Fruit fly (Drosophila melanogaster) whole organism, embryonic: Measurements from ENCODE around the gene kdn.

ENCODE experiments used
- Ada2b ChIP-seq: fragments of 200-800 bp; sonication (Bioruptor generic); IDR thresholded peaks from 2 replicates; pipeline ENCODE4 v1.3.6; 2022; ENCODE audit warnings: missing biosample characterization, missing genetic modification characterization
- CG10543 ChIP-seq: fragments of 200-800 bp; sonication (Bioruptor generic); optimal IDR thresholded peaks from 3 replicates; lab custom pipeline; 2017; ENCODE audit warnings: missing biosample characterization, mild to moderate bottlenecking, missing genetic modification characterization, moderate library complexity
- CG11695 ChIP-seq: fragments of 200-800 bp; sonication (Bioruptor generic); IDR thresholded peaks from 3 replicates; pipeline ENCODE4 v1.3.6; 2022; ENCODE audit warnings: missing biosample characterization, missing genetic modification characterization
- CG1603 ChIP-seq: fragments of 200-800 bp; sonication (Bioruptor generic); optimal IDR thresholded peaks from 2 replicates; lab custom pipeline; 2019; ENCODE audit warnings: missing biosample characterization, mild to moderate bottlenecking, missing genetic modification characterization, moderate library complexity
- CG1647 ChIP-seq: fragments of 200-800 bp; sonication (Bioruptor generic); optimal IDR thresholded peaks from 3 replicates; lab custom pipeline; 2016; ENCODE audit warnings: missing biosample characterization, missing genetic modification characterization
- CG16863 ChIP-seq: fragments of 200-800 bp; sonication (Bioruptor generic); optimal IDR thresholded peaks from 3 replicates; lab custom pipeline; 2016; ENCODE audit warnings: missing biosample characterization, missing genetic modification characterization
- CG17912 ChIP-seq: fragments of 200-800 bp; sonication (Bioruptor generic); optimal IDR thresholded peaks from 2 replicates; lab custom pipeline; 2018; ENCODE audit warnings: missing biosample characterization, mild to moderate bottlenecking, missing genetic modification characterization
- CG18011 ChIP-seq: fragments of 200-800 bp; sonication (Bioruptor generic); optimal IDR thresholded peaks from 2 replicates; lab custom pipeline; 2017; ENCODE audit warnings: missing biosample characterization, missing genetic modification characterization, mild to moderate bottlenecking, moderate library complexity, missing genotype
- CG2129 ChIP-seq: fragments of 200-800 bp; sonication (Bioruptor generic); IDR thresholded peaks from 2 replicates; pipeline ENCODE4 v1.3.6; 2022; ENCODE audit warnings: missing biosample characterization, missing genetic modification characterization; ENCODE audit not compliant: partially characterized antibody
- CG2202 ChIP-seq: fragments of 200-800 bp; sonication (Bioruptor generic); optimal IDR thresholded peaks from 2 replicates; lab custom pipeline; 2018; ENCODE audit warnings: missing biosample characterization, mild to moderate bottlenecking, missing genetic modification characterization
- CG30431 ChIP-seq: fragments of 200-800 bp; sonication (Bioruptor generic); optimal IDR thresholded peaks from 2 replicates; lab custom pipeline; 2017; ENCODE audit warnings: missing biosample characterization, missing genetic modification characterization
- CG31388 ChIP-seq: fragments of 200-800 bp; sonication (Bioruptor generic); optimal IDR thresholded peaks from 2 replicates; lab custom pipeline; 2016; ENCODE audit warnings: missing biosample characterization, missing genetic modification characterization
- CG3163 ChIP-seq: fragments of 200-800 bp; sonication (Bioruptor generic); optimal IDR thresholded peaks from 3 replicates; lab custom pipeline; 2016; ENCODE audit warnings: missing biosample characterization, missing genetic modification characterization
- CG34376 ChIP-seq: fragments of 200-800 bp; sonication (Bioruptor generic); optimal IDR thresholded peaks from 2 replicates; lab custom pipeline; 2018; ENCODE audit warnings: missing biosample characterization, mild to moderate bottlenecking, missing genetic modification characterization
- CG43689 ChIP-seq: fragments of 200-800 bp; sonication (Bioruptor generic); IDR thresholded peaks from 2 replicates; pipeline ENCODE4 v1.3.6; 2022; ENCODE audit warnings: missing biosample characterization, missing genetic modification characterization
- CG4617 ChIP-seq: fragments of 200-800 bp; sonication (Bioruptor generic); optimal IDR thresholded peaks from 3 replicates; lab custom pipeline; 2016; ENCODE audit warnings: missing biosample characterization, missing genetic modification characterization, borderline replicate concordance
- CG4730 ChIP-seq: fragments of 200-800 bp; sonication (Bioruptor generic); IDR thresholded peaks from 2 replicates; pipeline ENCODE4 v1.3.6; 2022; ENCODE audit warnings: missing biosample characterization, missing genetic modification characterization
- CG6254 ChIP-seq: fragments of 200-800 bp; sonication (Bioruptor generic); optimal IDR thresholded peaks from 3 replicates; lab custom pipeline; 2017; ENCODE audit warnings: mild to moderate bottlenecking, missing biosample characterization, missing genetic modification reagents, missing genetic modification characterization
- CG7372 ChIP-seq: fragments of 200-800 bp; sonication (Bioruptor generic); IDR thresholded peaks from 2 replicates; pipeline ENCODE4 v1.3.6; 2022; ENCODE audit warnings: missing biosample characterization, missing genetic modification characterization
- CG8281 ChIP-seq: fragments of 200-800 bp; sonication (Bioruptor generic); optimal IDR thresholded peaks from 2 replicates; lab custom pipeline; 2018; ENCODE audit warnings: missing biosample characterization, mild to moderate bottlenecking, missing genetic modification characterization, moderate library complexity
- CG9215 ChIP-seq: fragments of 200-800 bp; sonication (Bioruptor generic); IDR thresholded peaks from 2 replicates; pipeline ENCODE4 v1.3.6; 2022; ENCODE audit warnings: missing biosample characterization, missing genetic modification characterization
- CG9817 ChIP-seq: fragments of 200-800 bp; sonication (Bioruptor generic); optimal IDR thresholded peaks from 2 replicates; lab custom pipeline; 2018; ENCODE audit warnings: missing biosample characterization, mild to moderate bottlenecking, missing genetic modification characterization, moderate library complexity
- D19B ChIP-seq: fragments of 200-800 bp; sonication (Bioruptor generic); optimal IDR thresholded peaks from 2 replicates; lab custom pipeline; 2017; ENCODE audit warnings: missing biosample characterization, mild to moderate bottlenecking, missing genetic modification characterization
- E2f1 ChIP-seq: fragments of 200-800 bp; sonication (Bioruptor generic); IDR thresholded peaks from 2 replicates; pipeline ENCODE4 v1.3.6; 2022; ENCODE audit warnings: missing biosample characterization, missing genetic modification characterization
- Kr ChIP-seq: fragments of 200-800 bp; sonication (Bioruptor generic); optimal IDR thresholded peaks from 2 replicates; lab custom pipeline; 2017; ENCODE audit warnings: missing biosample characterization, mild to moderate bottlenecking, missing genetic modification characterization
- Lhr ChIP-seq: fragments of 200-800 bp; sonication (Bioruptor generic); optimal IDR thresholded peaks from 3 replicates; lab custom pipeline; 2017; ENCODE audit warnings: mild to moderate bottlenecking, missing biosample characterization, missing genetic modification reagents, missing genetic modification characterization
- MESR4 ChIP-seq: fragments of 200-800 bp; sonication (Bioruptor generic); optimal IDR thresholded peaks from 2 replicates; lab custom pipeline; 2018; ENCODE audit warnings: missing biosample characterization, mild to moderate bottlenecking, missing genetic modification characterization, moderate library complexity
- NFAT ChIP-seq: fragments of 200-800 bp; sonication (Bioruptor generic); IDR thresholded peaks from 2 replicates; pipeline ENCODE4 v1.3.6; 2022; ENCODE audit warnings: missing biosample characterization, missing genetic modification characterization
- Trl ChIP-seq, 3 experiments: fragments of >200 bp in 2 of 3; fragments of 200-800 bp in 1 of 3; sonication (Bioruptor generic) in 1 of 3; optimal IDR thresholded peaks; 2 replicates in 1 of 3; 3 replicates in 2 of 3; lab custom pipeline; 2016 to 2017; ENCODE audit warnings: missing biosample characterization in 1 of 3, missing genetic modification characterization in 1 of 3
- ac ChIP-seq: fragments of 200-800 bp; sonication (Bioruptor generic); optimal IDR thresholded peaks from 3 replicates; lab custom pipeline; 2017; ENCODE audit warnings: missing biosample characterization, mild to moderate bottlenecking, missing genetic modification characterization
- bbx ChIP-seq: fragments of 200-800 bp; sonication (Bioruptor generic); IDR thresholded peaks from 2 replicates; pipeline ENCODE4 v1.3.6; 2022; ENCODE audit warnings: missing biosample characterization, missing genetic modification characterization; ENCODE audit not compliant: partially characterized antibody
- dan ChIP-seq: fragments of 200-800 bp; sonication (Bioruptor generic); IDR thresholded peaks from 2 replicates; pipeline ENCODE4 v1.3.6; 2022; ENCODE audit warnings: missing biosample characterization, missing genetic modification characterization
- dimm ChIP-seq: fragments of 200-800 bp; sonication (Bioruptor generic); IDR thresholded peaks from 2 replicates; pipeline ENCODE4 v1.3.6; 2022; ENCODE audit warnings: missing biosample characterization, missing genetic modification characterization
- esg ChIP-seq: fragments of 200-800 bp; sonication (Bioruptor generic); conservative IDR thresholded peaks from 2 replicates; pipeline ENCODE4 v1.3.6; 2022; ENCODE audit warnings: missing biosample characterization, missing genetic modification characterization
- gce ChIP-seq: fragments of 200-800 bp; sonication (Bioruptor generic); IDR thresholded peaks from 3 replicates; pipeline ENCODE4 v1.3.6; 2022; ENCODE audit warnings: missing biosample characterization, missing genetic modification characterization
- gt ChIP-seq: fragments of 200-800 bp; sonication (Bioruptor generic); IDR thresholded peaks from 2 replicates; pipeline ENCODE4 v1.3.6; 2022; ENCODE audit warnings: missing biosample characterization, missing genetic modification characterization
- hb ChIP-seq: fragments of 200-800 bp; sonication (Bioruptor generic); IDR thresholded peaks from 3 replicates; pipeline ENCODE4 v1.3.6; 2022; ENCODE audit warnings: missing biosample characterization, missing genetic modification characterization; ENCODE audit not compliant: partially characterized antibody
- kah ChIP-seq: fragments of 200-800 bp; sonication (Bioruptor generic); optimal IDR thresholded peaks from 2 replicates; lab custom pipeline; 2018; ENCODE audit warnings: missing biosample characterization, mild to moderate bottlenecking, missing genetic modification characterization
- knrl ChIP-seq: fragments of 200-800 bp; sonication (Bioruptor generic); IDR thresholded peaks from 3 replicates; pipeline ENCODE4 v1.3.6; 2022; ENCODE audit warnings: missing biosample characterization, missing genetic modification characterization; ENCODE audit not compliant: partially characterized antibody
- mirr ChIP-seq: fragments of 200-800 bp; sonication (Bioruptor generic); optimal IDR thresholded peaks from 3 replicates; lab custom pipeline; 2018; ENCODE audit warnings: missing biosample characterization, mild to moderate bottlenecking, missing genetic modification characterization
- oc ChIP-seq: fragments of 200-800 bp; sonication (Bioruptor generic); optimal IDR thresholded peaks from 2 replicates; lab custom pipeline; 2018; ENCODE audit warnings: missing biosample characterization, mild to moderate bottlenecking, missing genetic modification characterization, moderate library complexity
- pb ChIP-seq: fragments of 200-800 bp; sonication (Bioruptor generic); optimal IDR thresholded peaks from 3 replicates; lab custom pipeline; 2016; ENCODE audit warnings: missing biosample characterization, missing genetic modification characterization
- rib ChIP-seq: fragments of 200-800 bp; sonication (Bioruptor generic); IDR thresholded peaks from 2 replicates; pipeline ENCODE4 v1.3.6; 2022; ENCODE audit warnings: missing biosample characterization, missing genetic modification characterization
- salm ChIP-seq: fragments of 200-800 bp; sonication (Bioruptor generic); optimal IDR thresholded peaks from 2 replicates; lab custom pipeline; 2018; ENCODE audit warnings: missing biosample characterization, mild to moderate bottlenecking, missing genetic modification characterization
- slou ChIP-seq: fragments of 200-800 bp; sonication (Bioruptor generic); optimal IDR thresholded peaks from 3 replicates; lab custom pipeline; 2016; ENCODE audit warnings: missing biosample characterization, missing genetic modification characterization
- toy ChIP-seq: fragments of 200-800 bp; sonication (Bioruptor generic); IDR thresholded peaks from 2 replicates; pipeline ENCODE4 v1.3.6; 2022; ENCODE audit warnings: missing biosample characterization, missing genetic modification characterization
- usp ChIP-seq: fragments of >200 bp; optimal IDR thresholded peaks from 2 replicates; lab custom pipeline; 2017; ENCODE audit warnings: missing biosample characterization, missing genetic modification characterization
- wor ChIP-seq: fragments of 200-800 bp; sonication (Bioruptor generic); IDR thresholded peaks from 2 replicates; pipeline ENCODE4 v1.3.6; 2022; ENCODE audit warnings: missing biosample characterization, missing genetic modification characterization
- zf30C ChIP-seq: fragments of 200-800 bp; sonication (Bioruptor generic); optimal IDR thresholded peaks from 3 replicates; lab custom pipeline; 2018; ENCODE audit warnings: missing biosample characterization, mild to moderate bottlenecking, missing genetic modification characterization
- zfh2 ChIP-seq: fragments of 200-800 bp; sonication (Bioruptor generic); optimal IDR thresholded peaks from 2 replicates; lab custom pipeline; 2016; ENCODE audit warnings: missing biosample characterization, missing genetic modification characterization

The kdn gene

dm6 chrX:6340593-6341068 is 9.8 kb upstream of the kdn start (continued):
- TF ChIP-seq D19B (peak; percentile 71), CG10543 (peak; percentile 80), Kr (GFP tag; lab: Kevin White, UChicago) (no peak), CG43689 (no peak), rib (GFP tag; lab: Robert Waterston, UW) (peak; percentile 45; the same call in 1 of the 2 replicates), CG1603 (tag; lab: Kevin White, UChicago) (peak; percentile 27), CG8281 (peak; percentile 53), Ada2b (GFP tag; lab: Robert Waterston, UW) (0 out of 2 replicates have a peak, but pooled peaks have one; percentile 7), CG9215 (GFP tag; lab: Robert Waterston, UW) (peak; percentile 61), CG34376 (GFP tag; lab: Kevin White, UChicago) (peak; percentile 64), CG9817 (tag; lab: Kevin White, UChicago) (peak; percentile 54), CG11695 (GFP tag; lab: Robert Waterston, UW) (peak; percentile 80; the same call in 2 of the 3 replicates), gce (no peak), toy (no peak), CG4730 (no peak), E2f1 (GFP tag; lab: Robert Waterston, UW) (peak; percentile 26; the same call in 1 of the 2 replicates), gt (no peak), wor (0 out of 2 replicates have a peak, but pooled peaks have one; percentile 30), CG1647 (GFP tag; lab: Kevin White, UChicago) (no peak), kah (GFP tag; lab: Kevin White, UChicago) (peak; percentile 51), pb (GFP tag; lab: Kevin White, UChicago) (no peak), zf30C (GFP tag; lab: Kevin White, UChicago) (no peak), CG30431 (peak; percentile 33), CG31388 (no peak), Lhr (peak; percentile 38), dimm (GFP tag; lab: Robert Waterston, UW) (0 out of 2 replicates have a peak, but pooled peaks have one; percentile 16), CG7372 (peak; percentile 82), CG6254 (GFP tag; lab: Kevin White, UChicago) (peak; percentile 64), slou (GFP tag; lab: Kevin White, UChicago) (no peak), mirr (GFP tag; lab: Kevin White, UChicago) (peak; percentile 42), CG2202 (tag; lab: Kevin White, UChicago) (peak; percentile 28), esg (peak; percentile 56), zfh2 (GFP tag; lab: Kevin White, UChicago) (peak; percentile 49), salm (tag; lab: Kevin White, UChicago) (peak; percentile 58), usp (GFP tag; lab: Kevin White, UChicago) (no peak), CG3163 (GFP tag; lab: Kevin White, UChicago) (no peak), CG18011 (peak; percentile 72), Trl (optimal IDR thresholded peaks at IDR 0.05; lab: Kevin White, UChicago) (peak in 1 of 2 experiments; percentile 0), Trl (GFP tag; optimal IDR thresholded peaks at IDR 0.05; lab: Kevin White, UChicago) (no peak), CG17912 (GFP tag; lab: Kevin White, UChicago) (no peak), MESR4 (GFP tag; lab: Kevin White, UChicago) (no peak), CG4617 (GFP tag; lab: Kevin White, UChicago) (no peak), oc (tag; lab: Kevin White, UChicago) (no peak), NFAT (GFP tag; lab: Robert Waterston, UW) (no peak), dan (no peak), ac (GFP tag; lab: Kevin White, UChicago) (no peak), knrl (GFP tag; lab: Robert Waterston, UW) (no peak), CG2129 (GFP tag; lab: Robert Waterston, UW) (no peak), bbx (GFP tag; lab: Robert Waterston, UW) (no peak), CG16863 (GFP tag; lab: Kevin White, UChicago) (peak; percentile 37), hb (no peak)
